Fruit fly (Drosophila melanogaster): ENCODE measurements around the gene Ccdc56.
A peak's percentile ranks its signal among the peaks of the same experiment; 100 is the strongest.

The Ccdc56 gene

DNA sequence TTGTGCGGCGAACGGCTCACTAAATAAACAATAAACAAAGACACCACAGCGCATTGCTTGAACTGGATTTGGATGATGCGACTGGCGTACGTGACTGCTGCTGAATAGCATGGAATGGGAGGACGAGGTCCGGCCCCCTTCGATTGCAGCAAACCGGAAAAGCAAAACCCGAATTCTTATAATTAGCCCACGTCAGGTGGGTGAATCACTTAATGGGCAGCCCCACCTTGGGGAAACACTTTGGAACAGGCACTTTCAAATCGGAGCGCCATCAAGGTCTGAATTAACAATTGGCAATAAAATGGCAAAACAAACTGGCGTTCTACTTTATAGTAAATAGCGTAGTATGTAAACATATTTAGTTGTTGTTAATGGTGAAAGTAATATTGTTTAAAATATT lies 13.0 kb upstream of the Ccdc56 start:
- TF ChIP-seq pad (GFP tag; optimal IDR thresholded peaks at IDR 0.05) (no peak), kay (GFP tag; ENCODE audit: borderline replicate concordance) (peak; percentile 18)

DNA sequence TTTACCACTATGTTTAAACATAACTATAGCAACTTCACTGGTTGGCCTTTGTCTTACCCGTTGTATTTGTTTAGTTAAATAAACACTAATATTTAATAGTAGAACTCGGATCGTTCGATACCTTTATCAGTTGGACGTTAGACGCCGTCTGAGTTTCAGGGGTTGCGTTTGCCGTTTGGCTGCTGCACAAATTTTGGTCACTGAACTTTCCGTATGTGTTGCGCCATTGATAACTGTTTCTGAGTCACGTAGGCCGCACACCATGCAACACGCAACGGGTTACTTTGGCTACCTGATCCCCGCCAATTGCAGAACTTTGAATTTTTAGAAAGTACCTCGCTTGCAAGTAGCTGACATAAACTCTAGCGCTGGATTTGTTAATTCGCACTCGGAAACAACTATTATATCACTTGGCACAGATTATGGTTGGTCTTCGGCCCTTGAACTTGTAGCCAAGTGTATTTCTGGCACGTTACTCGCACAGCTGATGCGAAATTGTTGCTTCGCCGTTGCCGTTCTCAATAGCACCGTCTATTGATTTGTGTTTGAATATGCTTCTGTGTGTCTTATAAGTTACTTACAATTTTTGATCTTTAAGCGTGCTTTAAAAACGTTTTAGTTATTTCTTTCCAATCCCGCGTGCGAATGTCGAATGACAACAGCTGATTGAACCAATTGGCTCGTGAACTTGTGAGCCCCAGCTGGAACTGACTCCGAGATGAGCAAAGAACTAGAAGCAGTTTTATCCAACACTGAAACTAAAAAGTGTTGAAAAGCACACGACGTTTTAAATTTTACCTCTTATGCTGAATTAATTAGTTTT lies 12.3 kb upstream of the Ccdc56 start, which contains the start of gene Dph1:
Gene Dph1 (minus strand): TSS at position 670 of the 823 bp plus-strand sequence.
- TF ChIP-seq CG7101 (tag; optimal IDR thresholded peaks at IDR 0.05) (peak; percentile 63), CG33017 (tag; optimal IDR thresholded peaks at IDR 0.05) (peak; percentile 11), Clk (GFP tag; optimal IDR thresholded peaks at IDR 0.05) (peak; percentile 44), ovo (GFP tag; optimal IDR thresholded peaks at IDR 0.05) (peak; percentile 8), CG1620 (GFP tag; optimal IDR thresholded peaks at IDR 0.05) (peak; percentile 64), kay (GFP tag; ENCODE audit: borderline replicate concordance) (peak; percentile 57), CG7045 (GFP tag; optimal IDR thresholded peaks at IDR 0.05) (peak; percentile 79), Hr96 (GFP tag; optimal IDR thresholded peaks at IDR 0.05) (peak; percentile 71), toe (GFP tag; optimal IDR thresholded peaks at IDR 0.05) (no peak), CG11617 (GFP tag; optimal IDR thresholded peaks at IDR 0.05) (peak; percentile 76), tj (GFP tag; optimal IDR thresholded peaks at IDR 0.05) (peak; percentile 53), Crg-1 (GFP tag; optimal IDR thresholded peaks at IDR 0.05) (peak; percentile 88), pad (GFP tag; optimal IDR thresholded peaks at IDR 0.05) (peak; percentile 62), bab1 (GFP tag; optimal IDR thresholded peaks at IDR 0.05) (peak; percentile 79), CG5204 (GFP tag; optimal IDR thresholded peaks at IDR 0.05) (no peak), CG12768 (GFP tag; optimal IDR thresholded peaks at IDR 0.05) (peak; percentile 54), CG14711 (tag; optimal IDR thresholded peaks at IDR 0.05) (peak; percentile 40), Mnt (GFP tag; optimal IDR thresholded peaks at IDR 0.05) (peak; percentile 95), cic (GFP tag; optimal IDR thresholded peaks at IDR 0.05) (peak; percentile 70), cnc (optimal IDR thresholded peaks at IDR 0.05) (no peak)

DNA sequence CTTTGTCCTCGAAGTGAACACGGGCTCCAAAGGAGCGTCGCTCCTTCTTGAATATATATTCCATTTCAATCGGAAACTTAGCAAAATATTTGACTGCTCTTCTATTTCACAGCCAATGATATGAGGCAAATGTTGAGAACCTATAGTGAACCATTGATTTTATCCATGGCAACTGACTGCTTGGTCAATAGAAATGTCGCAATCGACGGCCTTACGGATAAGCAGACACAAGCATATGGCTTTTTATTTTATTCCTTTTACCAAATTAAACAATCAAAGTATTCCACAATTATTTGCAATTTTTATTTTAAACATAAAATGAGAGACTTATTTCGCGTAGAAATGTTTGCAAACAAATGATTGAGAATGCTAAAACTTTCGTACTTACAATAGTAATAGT lies 9.6 kb upstream of the Ccdc56 start, which contains the start of gene Dnai2:
Gene Dnai2 (minus strand): TSS at position 101 of the 400 bp plus-strand sequence.
- TF ChIP-seq CG7101 (tag; optimal IDR thresholded peaks at IDR 0.05), result no peak
- TF ChIP-seq CG7045 (GFP tag; optimal IDR thresholded peaks at IDR 0.05), result no peak
- no peak for TF ChIP-seq CG1620 (GFP tag; optimal IDR thresholded peaks at IDR 0.05)
- TF ChIP-seq toe (GFP tag; optimal IDR thresholded peaks at IDR 0.05), result no peak
- no peak for TF ChIP-seq Hr96 (GFP tag; optimal IDR thresholded peaks at IDR 0.05)
- TF ChIP-seq CG5204 (GFP tag; optimal IDR thresholded peaks at IDR 0.05), result no peak
- no peak for TF ChIP-seq Mnt (GFP tag; optimal IDR thresholded peaks at IDR 0.05)
- no peak for TF ChIP-seq ovo (GFP tag; optimal IDR thresholded peaks at IDR 0.05)
- TF ChIP-seq bab1 (GFP tag; optimal IDR thresholded peaks at IDR 0.05), result no peak
- no peak for TF ChIP-seq cnc (optimal IDR thresholded peaks at IDR 0.05)
- TF ChIP-seq tj (GFP tag; optimal IDR thresholded peaks at IDR 0.05), result no peak
- TF ChIP-seq CG14711 (tag; optimal IDR thresholded peaks at IDR 0.05), result no peak
- TF ChIP-seq cic (GFP tag; optimal IDR thresholded peaks at IDR 0.05), result no peak
- TF ChIP-seq CG12768 (GFP tag; optimal IDR thresholded peaks at IDR 0.05), result no peak
- TF ChIP-seq CG33017 (tag; optimal IDR thresholded peaks at IDR 0.05), result no peak
- no peak for TF ChIP-seq kay (GFP tag; ENCODE audit: borderline replicate concordance)
- no peak for TF ChIP-seq CG11617 (GFP tag; optimal IDR thresholded peaks at IDR 0.05)

DNA sequence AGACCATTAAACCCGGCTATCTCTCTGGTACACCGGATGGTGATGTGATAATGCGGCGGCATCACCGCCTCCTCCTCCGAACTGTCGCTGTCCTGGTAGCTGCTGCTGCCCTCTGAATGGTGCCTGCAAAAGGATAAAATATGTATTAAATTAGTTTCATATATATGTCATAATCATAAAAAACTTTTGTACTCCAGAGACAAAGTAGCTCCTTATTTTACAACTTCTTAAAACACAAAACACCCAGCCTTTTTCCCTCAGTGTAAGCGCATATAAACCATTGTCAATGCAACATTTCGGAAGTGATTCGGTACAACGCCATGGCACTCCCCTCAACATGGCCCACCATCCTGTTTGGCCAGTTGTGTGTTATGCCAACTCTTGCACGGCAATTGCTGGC lies 7.1 kb upstream of the Ccdc56 start:
- TF ChIP-seq CG7045 (GFP tag; optimal IDR thresholded peaks at IDR 0.05) (no peak), CG12768 (GFP tag; optimal IDR thresholded peaks at IDR 0.05) (no peak), CG14711 (tag; optimal IDR thresholded peaks at IDR 0.05) (no peak), cnc (optimal IDR thresholded peaks at IDR 0.05) (no peak), bab1 (GFP tag; optimal IDR thresholded peaks at IDR 0.05) (no peak), CG7101 (tag; optimal IDR thresholded peaks at IDR 0.05) (no peak), CG33017 (tag; optimal IDR thresholded peaks at IDR 0.05) (no peak), kay (GFP tag; ENCODE audit: borderline replicate concordance) (no peak), Mnt (GFP tag; optimal IDR thresholded peaks at IDR 0.05) (no peak), ovo (GFP tag; optimal IDR thresholded peaks at IDR 0.05) (no peak), CG11617 (GFP tag; optimal IDR thresholded peaks at IDR 0.05) (no peak), pad (GFP tag; optimal IDR thresholded peaks at IDR 0.05) (no peak), toe (GFP tag; optimal IDR thresholded peaks at IDR 0.05) (no peak), Crg-1 (GFP tag; optimal IDR thresholded peaks at IDR 0.05) (no peak), CG5204 (GFP tag; optimal IDR thresholded peaks at IDR 0.05) (no peak)

DNA sequence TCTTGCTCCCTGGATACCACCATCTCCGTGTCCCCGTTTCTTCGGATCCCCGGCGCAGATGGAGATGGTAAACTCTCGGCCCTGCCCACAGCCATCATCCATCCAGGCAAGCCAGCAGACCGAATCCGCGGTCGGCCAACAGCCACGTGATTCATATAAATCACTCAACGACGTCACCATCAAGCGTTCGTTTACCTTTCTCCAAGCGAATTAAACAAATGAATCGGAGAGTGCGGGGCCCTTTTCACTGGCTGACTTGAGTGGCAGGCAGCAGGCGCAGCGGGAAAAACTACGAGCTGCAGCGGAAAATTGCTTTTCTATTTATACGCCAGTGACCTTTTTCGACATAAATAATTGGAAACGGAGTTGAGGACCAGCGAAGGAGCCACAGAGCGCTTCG lies 5.2 kb upstream of the Ccdc56 start:
- TF ChIP-seq ovo (GFP tag; optimal IDR thresholded peaks at IDR 0.05) (no peak), bab1 (GFP tag; optimal IDR thresholded peaks at IDR 0.05) (no peak), CG5204 (GFP tag; optimal IDR thresholded peaks at IDR 0.05) (no peak), pad (GFP tag; optimal IDR thresholded peaks at IDR 0.05) (no peak), kay (GFP tag; ENCODE audit: borderline replicate concordance) (no peak), CG12768 (GFP tag; optimal IDR thresholded peaks at IDR 0.05) (no peak), CG1620 (GFP tag; optimal IDR thresholded peaks at IDR 0.05) (no peak), CG33017 (tag; optimal IDR thresholded peaks at IDR 0.05) (no peak), cic (GFP tag; optimal IDR thresholded peaks at IDR 0.05) (no peak), toe (GFP tag; optimal IDR thresholded peaks at IDR 0.05) (no peak), CG7045 (GFP tag; optimal IDR thresholded peaks at IDR 0.05) (no peak), CG14711 (tag; optimal IDR thresholded peaks at IDR 0.05) (no peak), Crg-1 (GFP tag; optimal IDR thresholded peaks at IDR 0.05) (no peak), CG7101 (tag; optimal IDR thresholded peaks at IDR 0.05) (no peak), Hr96 (GFP tag; optimal IDR thresholded peaks at IDR 0.05) (no peak)

Measured in whole organism, adult.